Fruit fly (Drosophila melanogaster): ENCODE measurements around the gene CtsB.

Gene CtsB

dm6 chrX:13781739-13782502, at the start of gene CtsB, which contains the start of gene amrt:
CtsB (minus strand) TSS chrX:13782170.
amrt (plus strand) TSS chrX:13782459.
- TF ChIP-seq CG12768 (GFP tag; optimal IDR thresholded peaks at IDR 0.05) (peak; percentile 49), Mnt (GFP tag; optimal IDR thresholded peaks at IDR 0.05) (peak; percentile 70), Hr96 (GFP tag; optimal IDR thresholded peaks at IDR 0.05) (peak; percentile 90), CG7101 (tag; optimal IDR thresholded peaks at IDR 0.05) (peak; percentile 75), cic (GFP tag; optimal IDR thresholded peaks at IDR 0.05) (peak; percentile 75), Crg-1 (GFP tag; optimal IDR thresholded peaks at IDR 0.05) (peak; percentile 19), CG14711 (tag; optimal IDR thresholded peaks at IDR 0.05) (peak; percentile 44), tj (GFP tag; optimal IDR thresholded peaks at IDR 0.05) (peak; percentile 99), CG33017 (tag; optimal IDR thresholded peaks at IDR 0.05) (peak; percentile 32), Clk (GFP tag; optimal IDR thresholded peaks at IDR 0.05) (peak; percentile 2), pad (GFP tag; optimal IDR thresholded peaks at IDR 0.05) (peak; percentile 58), toe (GFP tag; optimal IDR thresholded peaks at IDR 0.05) (peak; percentile 76), CG5204 (GFP tag; optimal IDR thresholded peaks at IDR 0.05) (peak; percentile 57), cnc (optimal IDR thresholded peaks at IDR 0.05) (peak; percentile 58 to 74), kay (GFP tag; ENCODE audit: borderline replicate concordance) (no peak), ovo (GFP tag; optimal IDR thresholded peaks at IDR 0.05) (peak; percentile 75), CG1620 (GFP tag; optimal IDR thresholded peaks at IDR 0.05) (peak; percentile 78), CG7045 (GFP tag; optimal IDR thresholded peaks at IDR 0.05) (peak; percentile 60), bab1 (GFP tag; optimal IDR thresholded peaks at IDR 0.05) (peak; percentile 89), CG11617 (GFP tag; optimal IDR thresholded peaks at IDR 0.05) (peak; percentile 94)

dm6 chrX:13830029-13830428, 48.1 kb upstream of the CtsB start, which contains the start of gene jub:
jub (minus strand) TSS chrX:13830317.
- TF ChIP-seq bab1 (GFP tag; optimal IDR thresholded peaks at IDR 0.05) = peak; percentile 45
- TF ChIP-seq CG14711 (tag; optimal IDR thresholded peaks at IDR 0.05) = peak; percentile 32
- no peak for TF ChIP-seq CG12768 (GFP tag; optimal IDR thresholded peaks at IDR 0.05)

dm6 chrX:13828870-13829269, 46.9 kb upstream of the CtsB start:
- no peak for TF ChIP-seq toe (GFP tag; optimal IDR thresholded peaks at IDR 0.05)
- TF ChIP-seq CG12768 (GFP tag; optimal IDR thresholded peaks at IDR 0.05) = no peak
- no peak for TF ChIP-seq kay (GFP tag; ENCODE audit: borderline replicate concordance)
- no peak for TF ChIP-seq Clk (GFP tag; optimal IDR thresholded peaks at IDR 0.05)
- TF ChIP-seq CG5204 (GFP tag; optimal IDR thresholded peaks at IDR 0.05) = no peak
- no peak for TF ChIP-seq CG7045 (GFP tag; optimal IDR thresholded peaks at IDR 0.05)
- TF ChIP-seq Crg-1 (GFP tag; optimal IDR thresholded peaks at IDR 0.05) = no peak
- TF ChIP-seq CG1620 (GFP tag; optimal IDR thresholded peaks at IDR 0.05) = no peak
- TF ChIP-seq bab1 (GFP tag; optimal IDR thresholded peaks at IDR 0.05) = no peak
- TF ChIP-seq CG7101 (tag; optimal IDR thresholded peaks at IDR 0.05) = no peak
- no peak for TF ChIP-seq CG14711 (tag; optimal IDR thresholded peaks at IDR 0.05)
- TF ChIP-seq ovo (GFP tag; optimal IDR thresholded peaks at IDR 0.05) = no peak
- no peak for TF ChIP-seq Mnt (GFP tag; optimal IDR thresholded peaks at IDR 0.05)
- no peak for TF ChIP-seq cic (GFP tag; optimal IDR thresholded peaks at IDR 0.05)
- TF ChIP-seq CG11617 (GFP tag; optimal IDR thresholded peaks at IDR 0.05) = no peak
- no peak for TF ChIP-seq pad (GFP tag; optimal IDR thresholded peaks at IDR 0.05)
- TF ChIP-seq Hr96 (GFP tag; optimal IDR thresholded peaks at IDR 0.05) = no peak
- no peak for TF ChIP-seq CG33017 (tag; optimal IDR thresholded peaks at IDR 0.05)
- TF ChIP-seq tj (GFP tag; optimal IDR thresholded peaks at IDR 0.05) = no peak

- TF ChIP-seq bab1 (GFP tag; optimal IDR thresholded peaks at IDR 0.05) = no peak
- TF ChIP-seq CG1620 (GFP tag; optimal IDR thresholded peaks at IDR 0.05) = no peak
- no peak for TF ChIP-seq Clk (GFP tag; optimal IDR thresholded peaks at IDR 0.05)
- no peak for TF ChIP-seq cic (GFP tag; optimal IDR thresholded peaks at IDR 0.05)
- no peak for TF ChIP-seq CG7045 (GFP tag; optimal IDR thresholded peaks at IDR 0.05)
- TF ChIP-seq pad (GFP tag; optimal IDR thresholded peaks at IDR 0.05) = no peak
- TF ChIP-seq CG33017 (tag; optimal IDR thresholded peaks at IDR 0.05) = no peak
- TF ChIP-seq toe (GFP tag; optimal IDR thresholded peaks at IDR 0.05) = no peak
- TF ChIP-seq ovo (GFP tag; optimal IDR thresholded peaks at IDR 0.05) = no peak
These were observed 40.8 kb upstream of the CtsB start, which contains the start of gene Nup93-1 for dm6 chrX:13822753-13823152. Nup93-1 (plus strand) TSS chrX:13822826.

dm6 chrX:13821775-13822493, 40.0 kb upstream of the CtsB start, which contains the start of gene Clic:
Clic (minus strand) TSS chrX:13822307.
- peak; percentile 8 for TF ChIP-seq cic (GFP tag; optimal IDR thresholded peaks at IDR 0.05)
- TF ChIP-seq tj (GFP tag; optimal IDR thresholded peaks at IDR 0.05) = peak; percentile 98
- peak; percentile 45 for TF ChIP-seq pad (GFP tag; optimal IDR thresholded peaks at IDR 0.05)
- no peak for TF ChIP-seq toe (GFP tag; optimal IDR thresholded peaks at IDR 0.05)
- no peak for TF ChIP-seq CG5204 (GFP tag; optimal IDR thresholded peaks at IDR 0.05)
- TF ChIP-seq CG14711 (tag; optimal IDR thresholded peaks at IDR 0.05) = peak; percentile 50
- peak; percentile 23 for TF ChIP-seq CG1620 (GFP tag; optimal IDR thresholded peaks at IDR 0.05)
- TF ChIP-seq CG33017 (tag; optimal IDR thresholded peaks at IDR 0.05) = no peak
- no peak for TF ChIP-seq Clk (GFP tag; optimal IDR thresholded peaks at IDR 0.05)
- TF ChIP-seq bab1 (GFP tag; optimal IDR thresholded peaks at IDR 0.05) = peak; percentile 10
- TF ChIP-seq CG12768 (GFP tag; optimal IDR thresholded peaks at IDR 0.05) = no peak
- no peak for TF ChIP-seq CG11617 (GFP tag; optimal IDR thresholded peaks at IDR 0.05)
- peak; percentile 7 for TF ChIP-seq Crg-1 (GFP tag; optimal IDR thresholded peaks at IDR 0.05)
- peak; percentile 75 for TF ChIP-seq Mnt (GFP tag; optimal IDR thresholded peaks at IDR 0.05)
- TF ChIP-seq cnc (optimal IDR thresholded peaks at IDR 0.05) = no peak
- TF ChIP-seq Hr96 (GFP tag; optimal IDR thresholded peaks at IDR 0.05) = no peak
- no peak for TF ChIP-seq kay (GFP tag; ENCODE audit: borderline replicate concordance)
- peak; percentile 29 for TF ChIP-seq ovo (GFP tag; optimal IDR thresholded peaks at IDR 0.05)
- peak; percentile 49 for TF ChIP-seq CG7101 (tag; optimal IDR thresholded peaks at IDR 0.05)
- no peak for TF ChIP-seq CG7045 (GFP tag; optimal IDR thresholded peaks at IDR 0.05)
